Worm (Caenorhabditis elegans) whole organism, midembryonic: Measurements from ENCODE around the gene str-96.
"Not testable (repeated sequence)": the region's sequence is repeated elsewhere in the genome, so short reads cannot be mapped to it uniquely, and the experiment has no call there.

Experiments used
- cog-1 ChIP-seq: sonication (generic microtip); optimal IDR thresholded peaks from 2 replicates; lab custom pipeline; 2016; ENCODE audit warnings: missing genetic modification characterization, missing compliant biosample characterization
- flt-1 ChIP-seq: fragments of 200-800 bp; sonication (Bioruptor generic); IDR thresholded peaks from 2 replicates; pipeline ENCODE4 v1.3.6; 2022; ENCODE audit warnings: missing genetic modification characterization, missing compliant biosample characterization
- klf-2 ChIP-seq: fragments of 200-800 bp; sonication (Bioruptor generic); conservative IDR thresholded peaks from 2 replicates; pipeline ENCODE4 v1.3.6; 2022; ENCODE audit warnings: missing genetic modification reagents, missing genetic modification characterization, missing compliant biosample characterization
- med-1 ChIP-seq: sonication (generic microtip); optimal IDR thresholded peaks from 2 replicates; lab custom pipeline; 2017; ENCODE audit warnings: missing genetic modification characterization, mild to moderate bottlenecking, missing compliant biosample characterization, antibody characterized with exemption, missing genetic modification reagents; ENCODE audit not compliant: insufficient read depth
- ref-1 ChIP-seq: fragments of 200-800 bp; sonication (Bioruptor generic); conservative IDR thresholded peaks from 2 replicates; pipeline ENCODE4 v1.3.6; 2022; ENCODE audit warnings: missing genetic modification reagents, missing genetic modification characterization, missing compliant biosample characterization
- tab-1 ChIP-seq: fragments of 200-800 bp; sonication (Bioruptor generic); IDR thresholded peaks from 2 replicates; pipeline ENCODE4 v1.3.6; 2022; ENCODE audit warnings: missing genetic modification characterization, missing compliant biosample characterization
- ztf-23 ChIP-seq: fragments of 200-800 bp; sonication (Bioruptor generic); IDR thresholded peaks from 2 replicates; pipeline ENCODE4 v1.3.6; 2022; ENCODE audit warnings: missing genetic modification reagents, missing genetic modification characterization, missing compliant biosample characterization
- ztf-29 ChIP-seq: fragments of 200-800 bp; sonication (Bioruptor generic); IDR thresholded peaks from 2 replicates; pipeline ENCODE4 v1.3.6; 2022; ENCODE audit warnings: missing genetic modification reagents, missing genetic modification characterization, missing compliant biosample characterization

- TF ChIP-seq flt-1 (GFP tag; lab: Robert Waterston, UW); tab-1 (GFP tag; lab: Robert Waterston, UW); ref-1 (GFP tag; lab: Robert Waterston, UW); ztf-23 (GFP tag; lab: Robert Waterston, UW); cog-1 (tag; lab: Kevin White, UChicago); ztf-29; klf-2 (GFP tag; lab: Robert Waterston, UW); med-1: not testable (repeated sequence)
Measured at ce11 chrV:15262336-15262735, 31.4 kb downstream of the str-96 start, which contains the start of gene M01B2.10.
